Fruit fly (Drosophila melanogaster): ENCODE data around the gene SkpD.

The SkpD gene

DNA sequence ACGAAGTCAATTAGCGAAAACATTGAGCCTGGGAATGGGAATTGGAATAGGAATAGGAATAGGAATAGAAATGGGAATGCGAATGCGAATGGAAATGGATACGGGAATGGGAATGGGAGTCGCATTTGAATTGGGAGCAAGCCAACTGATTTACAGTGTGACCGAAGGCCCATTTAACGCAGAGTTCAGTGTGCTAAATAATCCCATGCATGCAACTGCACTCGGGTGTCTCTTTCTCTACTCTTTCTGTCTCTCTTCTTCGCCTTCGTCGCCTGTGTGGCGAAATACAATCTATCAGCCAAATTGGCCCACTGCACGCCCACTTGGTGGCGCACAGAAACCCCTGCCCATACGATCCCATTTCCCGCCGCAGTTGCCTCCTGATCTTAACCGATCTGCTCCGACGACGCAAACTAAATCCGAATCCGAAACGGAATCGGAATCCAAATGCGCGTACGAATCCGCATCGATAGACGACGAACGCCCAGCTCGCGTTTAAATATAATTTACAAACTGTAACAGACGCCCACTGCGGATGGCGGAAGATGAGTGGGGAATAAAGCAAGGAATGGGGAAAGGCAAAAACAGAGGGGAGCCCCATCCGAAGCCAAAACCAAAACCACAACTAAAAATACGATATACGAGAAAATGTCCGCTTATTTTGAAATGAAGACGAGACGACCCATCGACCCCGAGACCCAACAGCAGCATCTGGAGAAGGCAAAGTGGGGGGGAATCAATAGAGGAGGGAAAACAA, 31.7 kb downstream of the SkpD start:
- no peak for TF ChIP-seq CG17801 (GFP tag; optimal IDR thresholded peaks at IDR 0.05; ENCODE audit: partially characterized antibody)

DNA sequence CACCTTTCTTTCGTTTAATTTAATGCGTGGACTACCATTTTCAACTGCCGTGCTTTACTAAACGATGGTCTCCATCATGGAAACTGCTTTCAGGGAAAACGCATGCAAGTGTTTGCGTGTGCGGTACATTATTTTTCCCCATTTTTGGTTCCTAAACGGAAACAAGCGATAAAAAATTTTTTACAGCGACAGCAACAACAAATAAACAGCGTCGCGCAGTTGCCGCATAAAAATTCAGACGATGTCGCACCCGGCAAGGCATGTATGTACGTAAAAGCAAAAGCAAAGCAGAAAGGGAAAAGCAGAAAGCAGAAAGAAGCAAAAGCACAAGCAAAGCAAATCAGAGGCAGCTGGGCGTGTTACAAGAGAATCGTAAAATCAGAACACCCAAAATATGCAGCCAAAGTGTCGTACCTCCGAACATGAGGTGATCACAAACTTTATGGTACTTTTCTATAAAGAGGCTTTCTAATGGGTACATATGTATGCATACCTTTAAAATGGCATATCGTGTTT, 33.1 kb downstream of the SkpD start:
- peak; percentile 8 for TF ChIP-seq CG17801 (GFP tag; optimal IDR thresholded peaks at IDR 0.05; ENCODE audit: partially characterized antibody)

DNA sequence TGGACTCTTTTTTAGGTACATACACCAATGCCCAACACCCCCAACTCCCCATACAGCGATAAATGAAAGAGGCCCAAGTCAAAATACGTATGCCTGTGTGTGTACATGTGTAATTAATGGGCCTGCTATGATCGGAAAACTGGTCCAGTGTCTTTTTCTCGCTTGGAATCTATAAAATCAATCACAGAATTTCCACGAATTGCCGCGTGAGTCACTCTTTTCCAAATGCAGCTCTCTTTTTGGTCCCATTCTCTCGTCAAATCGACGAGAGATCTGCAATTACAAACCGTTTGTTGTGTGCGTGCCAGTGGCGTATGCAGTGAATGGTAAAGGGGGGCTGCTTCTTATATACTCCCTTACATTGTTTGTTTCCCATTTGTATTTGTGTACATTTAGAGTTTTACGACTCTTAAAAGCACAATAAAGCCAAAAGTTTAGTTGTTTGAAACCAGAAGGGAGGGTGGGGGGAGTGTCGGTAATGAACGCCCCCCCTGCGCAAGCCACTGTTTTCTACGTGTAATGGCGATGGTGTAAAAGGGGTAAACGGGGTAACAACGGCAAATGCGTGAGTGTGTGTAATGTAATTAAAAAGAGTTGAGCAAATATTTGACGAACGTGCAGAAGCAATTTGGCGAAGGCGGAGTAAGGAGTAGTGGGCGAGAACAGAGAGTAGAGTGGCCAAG, 34.3 kb downstream of the SkpD start:
- peak; percentile 93 for TF ChIP-seq CG17801 (GFP tag; optimal IDR thresholded peaks at IDR 0.05; ENCODE audit: partially characterized antibody)

DNA sequence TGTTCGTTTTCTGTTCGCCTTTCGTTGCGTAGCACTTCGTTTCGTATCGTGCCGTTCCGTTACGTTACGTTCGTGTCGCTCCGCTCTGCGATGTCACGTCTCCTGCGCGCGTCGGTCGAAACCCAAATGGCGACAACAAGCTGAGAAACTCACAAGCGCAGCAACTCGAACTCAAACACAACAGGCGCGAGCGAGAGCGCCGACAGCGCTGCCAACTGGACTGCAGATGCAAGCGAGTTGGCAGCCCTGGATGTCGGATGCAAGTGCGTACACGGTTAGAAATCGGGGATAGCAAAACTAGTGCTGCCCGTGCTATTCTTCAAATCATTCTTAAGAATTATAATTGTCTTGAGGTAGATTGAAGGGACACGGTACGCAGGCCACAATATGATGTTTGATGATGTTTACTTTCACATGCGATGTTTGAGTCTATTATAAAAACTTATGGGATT, 35.8 kb downstream of the SkpD start:
- TF ChIP-seq CG17801 (GFP tag; optimal IDR thresholded peaks at IDR 0.05; ENCODE audit: partially characterized antibody): peak; percentile 58

DNA sequence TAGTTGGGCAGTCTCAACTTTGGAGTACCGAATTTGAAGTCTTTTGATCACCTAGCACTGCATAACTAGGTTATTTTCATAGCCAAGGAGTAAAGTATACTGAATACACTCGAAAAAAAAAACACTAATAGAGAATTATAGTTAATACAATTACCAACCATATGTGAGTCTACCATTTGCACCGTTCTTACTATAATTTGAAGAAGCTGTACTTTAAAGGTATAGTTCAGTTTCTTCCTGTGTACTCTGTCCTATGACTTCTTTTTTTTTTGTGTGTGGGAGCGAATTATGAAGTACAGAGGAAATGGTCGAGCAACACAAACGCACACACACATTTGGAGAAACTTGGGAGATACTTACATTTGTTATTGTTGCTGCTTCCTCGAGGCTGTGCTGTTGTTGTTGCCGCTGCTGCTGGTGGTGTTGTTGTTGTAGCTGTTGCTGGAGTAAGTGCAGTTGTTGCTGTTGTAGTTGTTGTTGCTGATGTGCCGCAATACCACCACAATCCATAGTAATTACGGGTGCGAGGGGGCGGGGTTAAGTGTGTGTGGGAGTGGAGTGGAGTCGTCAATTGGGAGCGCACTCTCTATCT, 38.1 kb downstream of the SkpD start:
- TF ChIP-seq CG17801 (GFP tag; optimal IDR thresholded peaks at IDR 0.05; ENCODE audit: partially characterized antibody): no peak

DNA sequence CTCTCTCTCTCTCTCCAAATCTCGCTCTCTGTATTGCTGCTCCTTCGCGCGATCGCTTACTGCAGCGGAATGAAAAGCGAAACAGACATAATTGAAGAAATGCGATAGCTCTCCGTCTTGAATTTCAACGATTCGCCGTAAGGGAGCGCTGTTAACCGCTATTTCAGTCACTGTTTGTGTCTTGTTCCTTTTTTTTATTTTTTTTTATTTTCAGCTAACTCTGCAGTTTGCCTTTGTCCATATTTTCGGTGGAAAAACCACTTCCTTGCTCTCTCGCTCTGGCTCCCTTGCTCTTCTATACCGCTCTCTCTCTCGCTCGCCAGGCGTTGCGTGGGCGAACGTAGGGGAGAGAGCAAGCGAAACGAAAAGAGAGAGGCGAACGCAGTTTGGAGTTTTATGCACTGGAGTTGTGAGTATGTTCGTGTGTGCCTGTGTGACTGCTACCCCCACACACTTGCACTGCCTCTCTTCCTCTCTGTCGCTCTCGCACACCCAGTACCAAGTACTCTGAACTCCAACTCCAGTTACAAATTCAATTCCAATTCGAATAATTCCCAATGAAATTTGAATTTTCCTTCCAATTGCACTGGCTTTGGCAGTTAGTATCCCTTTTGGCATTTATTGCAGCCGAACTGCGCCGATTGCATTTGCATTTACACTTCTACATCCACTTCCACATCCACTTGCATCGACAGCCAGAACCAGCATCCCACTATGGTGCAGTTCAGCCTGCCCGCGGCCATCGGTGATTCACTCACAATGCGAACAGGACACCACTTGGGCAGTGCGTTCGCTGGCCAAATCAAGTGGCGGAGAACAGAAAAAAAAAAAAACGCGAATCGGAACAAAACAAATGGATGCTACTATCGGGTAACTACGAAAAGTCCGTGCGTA, 38.8 kb downstream of the SkpD start:
- TF ChIP-seq CG17801 (GFP tag; optimal IDR thresholded peaks at IDR 0.05; ENCODE audit: partially characterized antibody): peak; percentile 31

DNA sequence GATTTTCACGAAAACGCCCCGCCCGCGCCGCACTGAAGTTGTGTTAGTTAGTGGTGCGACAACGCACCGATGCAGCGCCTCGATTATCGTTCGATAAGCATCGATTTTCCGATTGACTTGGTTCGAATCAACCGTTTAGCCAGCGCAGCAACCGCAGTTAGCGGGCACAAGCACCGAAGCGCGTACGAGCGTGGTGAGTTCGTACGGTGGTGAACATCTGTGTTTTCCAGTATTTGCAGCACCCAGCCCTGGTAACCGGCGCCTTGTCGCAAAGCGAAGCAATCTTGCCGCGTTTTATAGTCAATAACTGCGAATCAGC, 39.4 kb downstream of the SkpD start, which contains the start of the genes pico and Nup205:
Gene pico, minus strand, starts transcription at position 71 of the 319 bp plus-strand sequence.
Gene Nup205, plus strand, starts transcription at position 226 of the 319 bp plus-strand sequence.
- TF ChIP-seq CG17801 (GFP tag; optimal IDR thresholded peaks at IDR 0.05; ENCODE audit: partially characterized antibody): peak; percentile 35

DNA sequence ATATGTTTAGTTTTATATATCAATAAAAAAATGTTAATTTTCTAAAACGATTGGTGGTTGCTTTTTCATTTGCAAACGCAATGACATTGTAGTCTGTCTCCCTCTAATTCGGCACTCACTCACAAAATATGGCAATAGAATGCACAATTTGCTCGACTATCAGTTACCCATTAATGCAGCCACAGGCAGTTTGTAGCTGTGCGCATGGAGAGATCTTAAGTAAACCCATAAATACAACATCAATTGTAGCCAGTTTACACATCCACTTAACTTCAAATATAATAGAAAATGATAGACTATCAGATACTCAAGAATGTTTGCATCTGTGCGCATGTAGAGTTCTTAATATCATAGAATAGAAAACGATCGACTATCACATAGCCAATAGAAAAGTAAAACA, 46.8 kb downstream of the SkpD start:
- TF ChIP-seq CG17801 (GFP tag; optimal IDR thresholded peaks at IDR 0.05; ENCODE audit: partially characterized antibody): no peak

Data from ovary, adult (tissue).